Fruit fly (Drosophila melanogaster) whole organism, embryonic: ENCODE measurements around the gene Pax.

ENCODE experiments used
- B-H2 ChIP-seq: fragments of 200-800 bp; sonication (Bioruptor generic); optimal IDR thresholded peaks from 2 replicates; lab custom pipeline; 2018; ENCODE audit warnings: missing biosample characterization, mild to moderate bottlenecking, missing genetic modification characterization
- Blimp-1 ChIP-seq: fragments of 200-800 bp; sonication (Bioruptor generic); optimal IDR thresholded peaks from 3 replicates; lab custom pipeline; 2018; ENCODE audit warnings: missing biosample characterization, missing genetic modification characterization, mild to moderate bottlenecking, moderate library complexity, missing genetic modification reagents
- CG10366 ChIP-seq: fragments of 200-800 bp; sonication (Bioruptor generic); IDR thresholded peaks from 2 replicates; pipeline ENCODE4 v1.3.6; 2022; ENCODE audit warnings: missing biosample characterization, missing genetic modification characterization
- CG11085 ChIP-seq: fragments of 200-800 bp; sonication (Bioruptor generic); IDR thresholded peaks from 2 replicates; pipeline ENCODE4 v1.3.6; 2022; ENCODE audit warnings: missing biosample characterization, missing genetic modification characterization
- CG11504 ChIP-seq: fragments of 200-800 bp; sonication (Bioruptor generic); optimal IDR thresholded peaks from 3 replicates; lab custom pipeline; 2019; ENCODE audit warnings: missing biosample characterization, mild to moderate bottlenecking, missing genetic modification characterization, moderate library complexity
- CG12236 ChIP-seq: fragments of 200-800 bp; sonication (Bioruptor generic); optimal IDR thresholded peaks from 2 replicates; lab custom pipeline; 2016; ENCODE audit warnings: missing biosample characterization, missing genetic modification characterization
- CG12942 ChIP-seq: fragments of 200-800 bp; sonication (Bioruptor generic); optimal IDR thresholded peaks from 3 replicates; lab custom pipeline; 2016; ENCODE audit warnings: missing biosample characterization, missing genetic modification characterization
- CG13287 ChIP-seq: fragments of 200-800 bp; sonication (Bioruptor generic); IDR thresholded peaks from 2 replicates; pipeline ENCODE4 v1.3.6; 2022; ENCODE audit warnings: missing biosample characterization, missing genetic modification characterization; ENCODE audit not compliant: partially characterized antibody
- CG15269 ChIP-seq: fragments of 200-800 bp; sonication (Bioruptor generic); optimal IDR thresholded peaks from 2 replicates; lab custom pipeline; 2018; ENCODE audit warnings: missing biosample characterization, mild to moderate bottlenecking, missing genetic modification characterization, moderate library complexity
- CG1529 ChIP-seq: fragments of 200-800 bp; sonication (Bioruptor generic); optimal IDR thresholded peaks from 3 replicates; lab custom pipeline; 2018; ENCODE audit warnings: missing biosample characterization, missing genetic modification characterization
- CG2202 ChIP-seq: fragments of 200-800 bp; sonication (Bioruptor generic); optimal IDR thresholded peaks from 2 replicates; lab custom pipeline; 2018; ENCODE audit warnings: missing biosample characterization, mild to moderate bottlenecking, missing genetic modification characterization
- CG32767 ChIP-seq: fragments of 200-800 bp; sonication (Bioruptor generic); IDR thresholded peaks from 2 replicates; pipeline ENCODE4 v1.3.6; 2022; ENCODE audit warnings: missing biosample characterization, missing genetic modification characterization
- CG4282 ChIP-seq: fragments of 200-800 bp; sonication (Bioruptor generic); optimal IDR thresholded peaks from 2 replicates; lab custom pipeline; 2016; ENCODE audit warnings: missing biosample characterization, missing genetic modification characterization
- CG6854 ChIP-seq: fragments of 200-800 bp; sonication (Bioruptor generic); optimal IDR thresholded peaks from 3 replicates; lab custom pipeline; 2017; ENCODE audit warnings: missing biosample characterization, mild to moderate bottlenecking, missing genetic modification characterization
- CG9932 ChIP-seq: fragments of 200-800 bp; sonication (Bioruptor generic); IDR thresholded peaks from 2 replicates; pipeline ENCODE4 v1.3.6; 2022; ENCODE audit warnings: missing biosample characterization, missing genetic modification characterization
- CTCF ChIP-seq: fragments of 200-800 bp; sonication (Bioruptor generic); optimal IDR thresholded peaks from 2 replicates; lab custom pipeline; 2017; ENCODE audit warnings: missing biosample characterization, mild to moderate bottlenecking, missing genetic modification characterization, moderate library complexity
- Drgx ChIP-seq: fragments of 200-800 bp; sonication (Bioruptor generic); IDR thresholded peaks from 2 replicates; pipeline ENCODE4 v1.3.6; 2022; ENCODE audit warnings: missing biosample characterization, missing genetic modification characterization
- Fer1 ChIP-seq: fragments of 200-800 bp; sonication (Bioruptor generic); optimal IDR thresholded peaks from 2 replicates; lab custom pipeline; 2017; ENCODE audit warnings: missing biosample characterization, mild to moderate bottlenecking, missing genetic modification characterization
- HLH4C ChIP-seq: fragments of 200-800 bp; sonication (Bioruptor generic); IDR thresholded peaks from 3 replicates; pipeline ENCODE4 v1.3.6; 2022; ENCODE audit warnings: missing biosample characterization, missing genetic modification characterization; ENCODE audit not compliant: partially characterized antibody
- HLH54F ChIP-seq: fragments of 200-800 bp; sonication (Bioruptor generic); optimal IDR thresholded peaks from 3 replicates; lab custom pipeline; 2016; ENCODE audit warnings: missing biosample characterization, missing genetic modification characterization
- Hmr ChIP-seq: fragments of 200-800 bp; sonication (Bioruptor generic); optimal IDR thresholded peaks from 3 replicates; lab custom pipeline; 2017; ENCODE audit warnings: mild to moderate bottlenecking, missing biosample characterization, missing genetic modification reagents, missing genetic modification characterization
- MBD-R2 ChIP-seq: fragments of 200-800 bp; sonication (Bioruptor generic); IDR thresholded peaks from 2 replicates; pipeline ENCODE4 v1.3.6; 2022; ENCODE audit warnings: missing biosample characterization, missing genetic modification characterization
- MESR4 ChIP-seq: fragments of 200-800 bp; sonication (Bioruptor generic); optimal IDR thresholded peaks from 2 replicates; lab custom pipeline; 2018; ENCODE audit warnings: missing biosample characterization, mild to moderate bottlenecking, missing genetic modification characterization, moderate library complexity
- Max ChIP-seq: fragments of 200-800 bp; sonication (Bioruptor generic); optimal IDR thresholded peaks from 2 replicates; lab custom pipeline; 2016; ENCODE audit warnings: missing biosample characterization, mild to moderate bottlenecking, missing genetic modification characterization
- Nf-YB ChIP-seq: fragments of 200-800 bp; sonication (Bioruptor generic); optimal IDR thresholded peaks from 3 replicates; lab custom pipeline; 2019; ENCODE audit warnings: missing biosample characterization, mild to moderate bottlenecking, missing genetic modification characterization, moderate library complexity
- Side ChIP-seq: fragments of 200-800 bp; sonication (Bioruptor generic); optimal IDR thresholded peaks from 2 replicates; lab custom pipeline; 2016; ENCODE audit warnings: missing biosample characterization, missing genetic modification characterization
- Taf1 ChIP-seq: fragments of 200-800 bp; sonication (Bioruptor generic); IDR thresholded peaks from 2 replicates; pipeline ENCODE4 v1.3.6; 2022; ENCODE audit warnings: missing biosample characterization, missing genetic modification characterization
- ase ChIP-seq: fragments of 200-800 bp; sonication (Bioruptor generic); IDR thresholded peaks from 3 replicates; pipeline ENCODE4 v1.3.6; 2022; ENCODE audit warnings: missing biosample characterization, missing genetic modification characterization
- ash1 ChIP-seq: fragments of 200-800 bp; sonication (Bioruptor generic); optimal IDR thresholded peaks from 2 replicates; lab custom pipeline; 2018; ENCODE audit warnings: missing biosample characterization, mild to moderate bottlenecking, missing genetic modification characterization
- bowl ChIP-seq: fragments of 200-800 bp; sonication (Bioruptor generic); IDR thresholded peaks from 2 replicates; pipeline ENCODE4 v1.3.6; 2022; ENCODE audit warnings: missing biosample characterization, missing genetic modification characterization
- dpn ChIP-seq, 2 experiments: fragments of 200-800 bp; sonication (Bioruptor generic); optimal IDR thresholded peaks; 3 replicates each; lab custom pipeline; 2016; ENCODE audit warnings: missing biosample characterization in 2 of 2, missing genetic modification characterization in 2 of 2
- emc ChIP-seq: fragments of 200-800 bp; sonication (Bioruptor generic); optimal IDR thresholded peaks from 2 replicates; lab custom pipeline; 2016; ENCODE audit warnings: missing biosample characterization, missing genetic modification characterization
- eyg ChIP-seq: fragments of 200-800 bp; sonication (Bioruptor generic); optimal IDR thresholded peaks from 3 replicates; lab custom pipeline; 2016; ENCODE audit warnings: missing biosample characterization, missing genetic modification characterization
- fru ChIP-seq: fragments of >200 bp; optimal IDR thresholded peaks from 2 replicates; lab custom pipeline; 2017
- grn ChIP-seq: fragments of 200-800 bp; sonication (Bioruptor generic); optimal IDR thresholded peaks from 3 replicates; lab custom pipeline; 2017; ENCODE audit warnings: missing biosample characterization, missing genetic modification characterization
- hbn ChIP-seq: fragments of 200-800 bp; sonication (Bioruptor generic); IDR thresholded peaks from 2 replicates; pipeline ENCODE4 v1.3.6; 2022; ENCODE audit warnings: missing biosample characterization, missing genetic modification characterization; ENCODE audit not compliant: partially characterized antibody
- mld ChIP-seq: fragments of 200-800 bp; sonication (Bioruptor generic); IDR thresholded peaks from 3 replicates; pipeline ENCODE4 v1.3.6; 2022; ENCODE audit warnings: missing biosample characterization, missing genetic modification characterization; ENCODE audit not compliant: partially characterized antibody
- pzg ChIP-seq: fragments of 200-800 bp; sonication (Bioruptor generic); optimal IDR thresholded peaks from 3 replicates; lab custom pipeline; 2018; ENCODE audit warnings: missing biosample characterization, mild to moderate bottlenecking, missing genetic modification characterization, moderate library complexity
- sc ChIP-seq, 3 experiments: fragments of >200 bp in 2 of 3; fragments of 200-800 bp in 1 of 3; sonication (Bioruptor generic) in 1 of 3; optimal IDR thresholded peaks; 2 replicates in 2 of 3; 3 replicates in 1 of 3; lab custom pipeline; 2017; ENCODE audit warnings: mild to moderate bottlenecking in 1 of 3, missing biosample characterization in 1 of 3, missing genetic modification characterization in 1 of 3, missing genetic modification reagents in 1 of 3
- seq ChIP-seq: fragments of 200-800 bp; sonication (Bioruptor generic); IDR thresholded peaks from 2 replicates; pipeline ENCODE4 v1.3.6; 2022; ENCODE audit warnings: missing biosample characterization, missing genetic modification characterization
- sima ChIP-seq: fragments of 200-800 bp; sonication (Bioruptor generic); optimal IDR thresholded peaks from 2 replicates; lab custom pipeline; 2016; ENCODE audit warnings: missing biosample characterization, missing genetic modification characterization
- slp2 ChIP-seq: fragments of 200-800 bp; sonication (Bioruptor generic); optimal IDR thresholded peaks from 2 replicates; lab custom pipeline; 2016; ENCODE audit warnings: missing biosample characterization, missing genetic modification characterization
- sna ChIP-seq: fragments of 200-800 bp; sonication (Bioruptor generic); IDR thresholded peaks from 2 replicates; pipeline ENCODE4 v1.3.6; 2022; ENCODE audit warnings: missing biosample characterization, missing genetic modification characterization; ENCODE audit not compliant: partially characterized antibody
- stwl ChIP-seq: fragments of 200-800 bp; sonication (Bioruptor generic); optimal IDR thresholded peaks from 3 replicates; lab custom pipeline; 2018; ENCODE audit warnings: missing biosample characterization, mild to moderate bottlenecking, missing genetic modification characterization, moderate library complexity
- tio ChIP-seq: fragments of 200-800 bp; sonication (Bioruptor generic); optimal IDR thresholded peaks from 2 replicates; lab custom pipeline; 2017; ENCODE audit warnings: missing biosample characterization, missing genetic modification characterization, inconsistent platforms
- twi ChIP-seq: fragments of 200-800 bp; optimal IDR thresholded peaks from 2 replicates; lab custom pipeline; 2019; ENCODE audit warnings: missing biosample characterization, mild to moderate bottlenecking, missing genetic modification characterization, moderate library complexity
- wdn ChIP-seq: fragments of 200-800 bp; sonication (Bioruptor generic); IDR thresholded peaks from 2 replicates; pipeline ENCODE4 v1.3.6; 2022; ENCODE audit warnings: missing biosample characterization, missing genetic modification characterization
- wor ChIP-seq: fragments of 200-800 bp; sonication (Bioruptor generic); IDR thresholded peaks from 2 replicates; pipeline ENCODE4 v1.3.6; 2022; ENCODE audit warnings: missing biosample characterization, missing genetic modification characterization
- zen2 ChIP-seq: fragments of 200-800 bp; sonication (Bioruptor generic); IDR thresholded peaks from 3 replicates; pipeline ENCODE4 v1.3.6; 2022; ENCODE audit warnings: missing biosample characterization, missing genetic modification characterization; ENCODE audit not compliant: partially characterized antibody
- zf30C ChIP-seq: fragments of 200-800 bp; sonication (Bioruptor generic); optimal IDR thresholded peaks from 3 replicates; lab custom pipeline; 2018; ENCODE audit warnings: missing biosample characterization, mild to moderate bottlenecking, missing genetic modification characterization

The Pax gene

dm6 chr2L:19423467-19424122, 2.8 kb downstream of the Pax start, which contains the start of the genes Alp12 and CG13085 (continued):
- TF ChIP-seq zen2 (GFP tag; lab: Robert Waterston, UW) (no peak), Nf-YB (GFP tag; lab: Kevin White, UChicago) (peak; percentile 90), MBD-R2 (GFP tag; lab: Robert Waterston, UW) (peak; percentile 72), CG9932 (peak; percentile 94), eyg (GFP tag; lab: Kevin White, UChicago) (peak; percentile 89), CTCF (GFP tag; lab: Kevin White, UChicago) (peak; percentile 74), pzg (GFP tag; lab: Kevin White, UChicago) (peak; percentile 15), fru (lab: Kevin White, UChicago) (no peak), Blimp-1 (GFP tag; lab: Kevin White, UChicago) (peak; percentile 96), CG2202 (tag; lab: Kevin White, UChicago) (peak; percentile 93), sna (GFP tag; lab: Robert Waterston, UW) (no peak), emc (GFP tag; lab: Kevin White, UChicago) (peak; percentile 86), twi (tag; lab: Kevin White, UChicago) (peak; percentile 95), CG13287 (GFP tag; lab: Robert Waterston, UW) (no peak; the same call in none of the 2 replicates), Drgx (peak; percentile 95), slp2 (GFP tag; lab: Kevin White, UChicago) (peak; percentile 92), dpn (GFP tag; optimal IDR thresholded peaks at IDR 0.05; lab: Kevin White, UChicago) (peak; percentile 95 to 97), HLH54F (GFP tag; lab: Kevin White, UChicago) (peak; percentile 91), sima (GFP tag; lab: Kevin White, UChicago) (peak; percentile 81), CG6854 (GFP tag; lab: Kevin White, UChicago) (peak; percentile 98), CG1529 (peak; percentile 98), CG4282 (GFP tag; lab: Kevin White, UChicago) (peak; percentile 70), wor (GFP tag; lab: Robert Waterston, UW) (peak; percentile 98), seq (GFP tag; lab: Robert Waterston, UW) (peak; percentile 97), Taf1 (peak; percentile 90), CG15269 (tag; lab: Kevin White, UChicago) (peak; percentile 99), CG12236 (GFP tag; lab: Kevin White, UChicago) (peak; percentile 89), B-H2 (GFP tag; lab: Kevin White, UChicago) (peak; percentile 97), bowl (GFP tag; lab: Robert Waterston, UW) (peak; percentile 86), tio (GFP tag; lab: Kevin White, UChicago) (peak; percentile 98), Max (peak; percentile 97), Fer1 (GFP tag; lab: Kevin White, UChicago) (peak; percentile 99), zf30C (GFP tag; lab: Kevin White, UChicago) (peak; percentile 95), stwl (peak; percentile 31), CG11504 (tag; lab: Kevin White, UChicago) (peak; percentile 97), hbn (GFP tag; lab: Robert Waterston, UW) (no peak), Hmr (GFP tag; lab: Kevin White, UChicago) (peak; percentile 99), wdn (peak; percentile 93), CG11085 (GFP tag; lab: Robert Waterston, UW) (peak; percentile 87), grn (GFP tag; lab: Kevin White, UChicago) (peak; percentile 78), CG32767 (GFP tag; lab: Robert Waterston, UW) (peak; percentile 97), HLH4C (no peak), MESR4 (peak; percentile 39), ase (GFP tag; lab: Robert Waterston, UW) (peak; percentile 89), CG12942 (GFP tag; lab: Kevin White, UChicago) (peak; percentile 95), ash1 (no peak), Side (GFP tag; lab: Kevin White, UChicago) (peak; percentile 94), mld (0 out of 3 replicates have a peak, but pooled peaks have one; percentile 53), CG10366 (GFP tag; lab: Robert Waterston, UW) (peak; percentile 94), sc (optimal IDR thresholded peaks at IDR 0.05; lab: Kevin White, UChicago) (no peak), sc (GFP tag; optimal IDR thresholded peaks at IDR 0.05; lab: Kevin White, UChicago) (peak; percentile 98)
